Fruit fly (Drosophila melanogaster): Measurements from ENCODE around the gene CG31274.

DNA sequence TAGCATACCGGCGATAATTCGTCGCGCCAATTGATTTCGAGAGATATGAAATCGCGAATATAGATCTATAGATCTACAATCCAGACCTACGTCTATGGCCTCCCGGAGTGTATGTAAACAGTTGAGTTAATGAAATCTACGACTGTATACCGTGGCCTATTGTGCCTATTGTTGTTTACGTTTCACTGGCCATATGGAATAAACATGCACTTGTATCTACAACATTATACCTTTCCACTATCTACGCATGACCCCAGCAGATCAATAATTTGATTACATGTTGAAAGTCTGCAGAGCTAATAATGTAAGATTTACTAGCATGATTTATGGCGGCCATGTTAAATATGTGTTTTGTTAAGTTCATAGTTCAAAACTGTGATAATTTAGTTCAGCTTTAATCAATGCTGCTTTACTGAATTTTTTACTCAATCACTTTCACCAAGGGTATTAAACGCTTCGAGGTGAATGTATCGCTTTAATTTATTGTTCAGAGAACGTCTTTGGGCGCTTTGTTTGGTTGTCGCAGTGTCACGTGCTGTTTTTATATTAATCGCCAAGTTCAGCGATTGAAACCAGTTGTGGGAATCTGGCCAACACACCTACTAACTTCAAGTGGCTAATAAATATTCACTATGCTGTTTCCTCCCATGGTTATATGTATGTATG, 11.7 kb upstream of the CG31274 start:
- TF ChIP-seq CG11695 (GFP tag; IDR thresholded peaks at IDR 0.05): no peak
- no peak for TF ChIP-seq CG12071 (GFP tag; optimal IDR thresholded peaks at IDR 0.05)
- TF ChIP-seq Nf-YC (tag; optimal IDR thresholded peaks at IDR 0.05): no peak
- TF ChIP-seq CG18011 (GFP tag; optimal IDR thresholded peaks at IDR 0.05): no peak
